Worm (Caenorhabditis elegans) whole organism, L4 larva: Measurements from ENCODE around the gene F38A1.8.

Experiments used
- F37D6.2 ChIP-seq: sonication (generic microtip); optimal IDR thresholded peaks from 2 replicates; lab custom pipeline; 2016; ENCODE audit warnings: mild to moderate bottlenecking, missing genetic modification characterization, missing compliant biosample characterization
- F49E8.2 ChIP-seq: sonication (generic microtip); optimal IDR thresholded peaks from 2 replicates; lab custom pipeline; 2016; ENCODE audit warnings: missing compliant biosample characterization, mild to moderate bottlenecking, missing genetic modification characterization, borderline replicate concordance
- arid-1 ChIP-seq: fragments of 200-800 bp; sonication (Bioruptor generic); conservative IDR thresholded peaks from 2 replicates; pipeline ENCODE4 v1.3.6; 2022; ENCODE audit warnings: missing genetic modification reagents, missing genetic modification characterization, missing compliant biosample characterization
- ceh-62 ChIP-seq: sonication (generic microtip); optimal IDR thresholded peaks from 2 replicates; lab custom pipeline; 2017; ENCODE audit warnings: missing biosample characterization, missing genetic modification characterization
- daf-16 ChIP-seq, 3 experiments: sonication (generic microtip); optimal IDR thresholded peaks; 2 replicates each; lab custom pipeline; 2016 to 2017; ENCODE audit warnings: missing genetic modification characterization in 3 of 3, missing genetic modification reagents in 3 of 3, mild to moderate bottlenecking in 2 of 3, missing compliant biosample characterization in 2 of 3, missing biosample characterization in 1 of 3, moderate library complexity in 1 of 3
- daf-19 ChIP-seq: fragments of 200-800 bp; sonication (Bioruptor generic); conservative IDR thresholded peaks from 2 replicates; pipeline ENCODE4 v1.3.6; 2022; ENCODE audit warnings: missing genetic modification characterization, missing compliant biosample characterization
- daf-8 ChIP-seq: fragments of 200-800 bp; sonication (Bioruptor generic); IDR thresholded peaks from 2 replicates; pipeline ENCODE4 v1.3.6; 2022; ENCODE audit warnings: missing genetic modification characterization, missing compliant biosample characterization
- dmd-6 ChIP-seq: fragments of 200-800 bp; sonication (Bioruptor generic); IDR thresholded peaks from 2 replicates; pipeline ENCODE4 v1.3.6; 2022; ENCODE audit warnings: missing genetic modification reagents, missing genetic modification characterization, missing compliant biosample characterization
- dmd-8 ChIP-seq: fragments of 200-800 bp; sonication (Bioruptor generic); IDR thresholded peaks from 2 replicates; pipeline ENCODE4 v1.3.6; 2022; ENCODE audit warnings: missing genetic modification characterization, missing compliant biosample characterization
- dmd-9 ChIP-seq: fragments of 200-800 bp; sonication (Bioruptor generic); IDR thresholded peaks from 2 replicates; pipeline ENCODE4 v1.3.6; 2022; ENCODE audit warnings: missing genetic modification reagents, missing genetic modification characterization, missing compliant biosample characterization
- duxl-1 ChIP-seq: sonication (generic microtip); optimal IDR thresholded peaks from 2 replicates; lab custom pipeline; 2016; ENCODE audit warnings: mild to moderate bottlenecking, missing genetic modification characterization, moderate library complexity, missing compliant biosample characterization; ENCODE audit not compliant: poor library complexity
- dve-1 ChIP-seq: sonication (generic microtip); optimal IDR thresholded peaks from 2 replicates; lab custom pipeline; 2017; ENCODE audit warnings: antibody characterized with exemption, mild to moderate bottlenecking, missing genetic modification characterization, missing compliant biosample characterization; ENCODE audit not compliant: insufficient read depth
- fos-1 ChIP-seq: fragments of 150-350 bp; optimal IDR thresholded peaks from 2 replicates; lab custom pipeline; 2014; ENCODE audit warnings: missing biosample characterization, missing genetic modification characterization
- hlh-11 ChIP-seq: fragments of 200-800 bp; sonication (Bioruptor generic); optimal IDR thresholded peaks from 2 replicates; lab custom pipeline; 2018; ENCODE audit warnings: mild to moderate bottlenecking, missing genetic modification characterization, missing compliant biosample characterization
- lim-7 ChIP-seq: fragments of 200-800 bp; sonication (Bioruptor generic); IDR thresholded peaks from 2 replicates; pipeline ENCODE4 v1.3.6; 2022; ENCODE audit warnings: missing genetic modification characterization, missing compliant biosample characterization
- lin-1 ChIP-seq: fragments of 200-800 bp; sonication (Bioruptor generic); IDR thresholded peaks from 2 replicates; pipeline ENCODE4 v1.3.6; 2022; ENCODE audit warnings: missing genetic modification reagents, missing genetic modification characterization, missing compliant biosample characterization
- lin-13 ChIP-seq: fragments of 150-350 bp; optimal IDR thresholded peaks from 2 replicates; lab custom pipeline; 2014; ENCODE audit warnings: missing biosample characterization, missing genetic modification reagents, missing genetic modification characterization
- lin-15B ChIP-seq: fragments of 150-350 bp; sonication (generic microtip); optimal IDR thresholded peaks from 3 replicates; lab custom pipeline; 2014; ENCODE audit warnings: missing biosample characterization, missing genetic modification characterization
- madf-9 ChIP-seq: fragments of 200-800 bp; sonication (Bioruptor generic); conservative IDR thresholded peaks from 2 replicates; pipeline ENCODE4 v1.3.6; 2022; ENCODE audit warnings: missing genetic modification reagents, missing genetic modification characterization, missing compliant biosample characterization
- mep-1 ChIP-seq: fragments of 150-350 bp; sonication (generic microtip); optimal IDR thresholded peaks from 3 replicates; lab custom pipeline; 2014; ENCODE audit warnings: missing biosample characterization, missing genetic modification characterization
- mxl-3 ChIP-seq: fragments of 200-800 bp; sonication (Bioruptor generic); optimal IDR thresholded peaks from 2 replicates; lab custom pipeline; 2018; ENCODE audit warnings: mild to moderate bottlenecking, missing genetic modification characterization, missing compliant biosample characterization
- nhr-28 ChIP-seq: fragments of 150-350 bp; optimal IDR thresholded peaks from 2 replicates; lab custom pipeline; 2014; ENCODE audit warnings: missing biosample characterization, missing genetic modification characterization
- nhr-48 ChIP-seq: sonication (generic microtip); optimal IDR thresholded peaks from 2 replicates; lab custom pipeline; 2016; ENCODE audit warnings: mild to moderate bottlenecking, missing genetic modification characterization, missing compliant biosample characterization
- nhr-77 ChIP-seq: fragments of 150-350 bp; optimal IDR thresholded peaks from 2 replicates; lab custom pipeline; 2014; ENCODE audit warnings: missing biosample characterization, missing genetic modification characterization
- php-3 ChIP-seq: fragments of 200-800 bp; sonication (Bioruptor generic); IDR thresholded peaks from 2 replicates; pipeline ENCODE4 v1.3.6; 2022; ENCODE audit warnings: missing genetic modification reagents, missing genetic modification characterization, missing compliant biosample characterization
- pqm-1 ChIP-seq: sonication (generic microtip); optimal IDR thresholded peaks from 2 replicates; lab custom pipeline; 2017; ENCODE audit warnings: missing biosample characterization, missing genetic modification characterization
- snpc-1.2 ChIP-seq: fragments of 200-800 bp; sonication (Bioruptor generic); IDR thresholded peaks from 2 replicates; pipeline ENCODE4 v1.3.6; 2022; ENCODE audit warnings: missing genetic modification reagents, missing genetic modification characterization, missing compliant biosample characterization
- spr-1 ChIP-seq: sonication (generic microtip); optimal IDR thresholded peaks from 2 replicates; lab custom pipeline; 2016; ENCODE audit warnings: mild to moderate bottlenecking, missing genetic modification characterization, missing compliant biosample characterization
- tag-97 ChIP-seq: fragments of 200-800 bp; sonication (Bioruptor generic); IDR thresholded peaks from 2 replicates; pipeline ENCODE4 v1.3.6; 2022; ENCODE audit warnings: missing genetic modification characterization, missing compliant biosample characterization
- unc-39 ChIP-seq: sonication (generic microtip); optimal IDR thresholded peaks from 2 replicates; lab custom pipeline; 2017; ENCODE audit warnings: missing biosample characterization, missing genetic modification characterization
- unc-62 ChIP-seq, 3 experiments: fragments of 150-350 bp in 1 of 3; sonication (generic microtip); optimal IDR thresholded peaks in 2 of 3; peaks in 1 of 3; 1 replicate in 1 of 3; 2 replicates in 2 of 3; lab custom pipeline; 2014 to 2017; ENCODE audit warnings: missing biosample characterization in 3 of 3, missing genetic modification characterization in 3 of 3, missing genetic modification reagents in 3 of 3, missing genotype in 1 of 3
- zfp-2 ChIP-seq: sonication (generic microtip); optimal IDR thresholded peaks from 2 replicates; lab custom pipeline; 2016; ENCODE audit warnings: mild to moderate bottlenecking, missing genetic modification characterization, missing compliant biosample characterization
- zfp-3 ChIP-seq: fragments of 200-800 bp; sonication (Bioruptor generic); conservative IDR thresholded peaks from 2 replicates; pipeline ENCODE4 v1.3.6; 2022; ENCODE audit warnings: missing genetic modification reagents, missing genetic modification characterization, missing compliant biosample characterization

Gene F38A1.8

DNA sequence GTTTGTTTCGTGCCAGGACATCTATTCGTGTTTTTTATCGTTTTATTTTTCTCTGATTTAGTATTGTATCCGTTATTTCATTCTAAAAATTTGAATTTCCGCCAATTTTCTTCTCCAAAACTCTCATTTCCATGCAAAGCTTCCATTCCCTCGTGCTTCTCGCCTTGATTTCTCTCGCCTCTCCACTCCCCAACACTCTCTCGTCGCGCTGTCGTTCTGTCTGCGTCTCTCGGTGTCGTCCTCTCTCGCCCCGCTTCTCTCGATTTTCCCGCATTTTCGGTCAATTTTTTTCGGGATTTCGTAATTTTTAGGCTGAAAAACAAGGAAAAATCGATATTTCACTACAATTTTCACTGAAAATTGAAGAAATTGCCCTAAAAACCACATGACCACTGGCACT is 34.9 kb upstream of the F38A1.8 start, which contains the start of gene C09E9.1 (continued):
- 0 out of 2 replicates have a peak, but pooled peaks have one; percentile 38 for TF ChIP-seq dmd-9 (GFP tag; lab: Robert Waterston, UW)

DNA sequence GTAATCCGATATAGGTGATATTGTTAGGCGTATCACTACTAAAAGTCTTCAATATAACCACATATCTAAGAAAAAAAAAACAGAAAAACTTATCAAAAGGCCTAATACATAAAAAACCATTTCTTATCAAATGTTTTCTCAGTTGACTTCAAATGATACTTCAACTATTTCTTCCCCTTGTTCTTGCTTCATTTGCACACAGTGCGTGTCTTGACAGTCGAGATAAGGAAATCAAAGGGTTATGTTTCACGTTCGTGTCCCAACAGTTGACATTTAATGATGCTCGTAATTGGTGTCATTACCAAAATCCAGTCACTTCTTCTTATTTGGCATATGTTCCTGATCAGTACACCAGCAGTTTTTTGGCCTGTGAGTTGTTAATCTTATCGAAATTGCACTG is 27.1 kb upstream of the F38A1.8 start, which contains the start of gene clec-170:
Gene clec-170 (plus strand): TSS at position 143 of the 400 bp plus-strand sequence.
- TF ChIP-seq nhr-28 (tag; lab: Kevin White, UChicago) = peak; percentile 56
- TF ChIP-seq pqm-1 (tag; lab: Kevin White, UChicago) = peak; percentile 81
- TF ChIP-seq dve-1 = no peak
- TF ChIP-seq zfp-2 = no peak
- no peak for TF ChIP-seq daf-19 (GFP tag; lab: Robert Waterston, UW)
- TF ChIP-seq daf-8 = no peak
- no peak for TF ChIP-seq fos-1 (tag; lab: Kevin White, UChicago)
- TF ChIP-seq lim-7 (GFP tag; lab: Robert Waterston, UW) = no peak
- TF ChIP-seq dmd-6 (GFP tag; lab: Robert Waterston, UW) = peak; percentile 58
- TF ChIP-seq mxl-3 (GFP tag; lab: Kevin White, UChicago) = no peak
- TF ChIP-seq lin-13 (GFP tag; lab: Kevin White, UChicago) = no peak
- TF ChIP-seq zfp-3 (GFP tag; lab: Robert Waterston, UW) = no peak
- no peak for TF ChIP-seq lin-15B (tag; lab: Kevin White, UChicago)

DNA sequence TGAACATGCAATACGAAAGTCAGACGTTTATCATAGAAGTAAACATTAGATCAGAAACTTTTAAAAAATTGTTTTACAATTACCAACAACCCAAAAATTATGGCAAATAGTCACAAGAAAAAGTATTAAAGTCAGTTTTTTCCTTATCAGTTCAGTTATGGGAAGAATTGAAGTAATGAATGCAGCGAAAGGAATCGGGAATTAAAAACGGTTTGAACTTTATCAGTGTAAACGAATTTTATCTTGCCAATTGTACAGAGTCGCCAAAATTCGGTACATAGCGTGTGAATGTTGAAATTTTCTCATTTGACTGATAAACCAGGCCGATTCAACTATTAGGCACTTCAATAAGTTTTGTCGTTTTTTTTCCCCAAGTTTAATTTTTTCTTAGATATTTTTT is 26.5 kb upstream of the F38A1.8 start:
- peak; percentile 73 for TF ChIP-seq nhr-77
- TF ChIP-seq php-3 (GFP tag; lab: Robert Waterston, UW) = peak; percentile 68
- TF ChIP-seq hlh-11 (tag; lab: Kevin White, UChicago) = peak; percentile 63
- TF ChIP-seq arid-1 (GFP tag; lab: Robert Waterston, UW) = no peak
- TF ChIP-seq lin-1 (GFP tag; lab: Robert Waterston, UW) = 0 out of 2 replicates have a peak, but pooled peaks have one; percentile 11
- no peak for TF ChIP-seq daf-16 (GFP tag; optimal IDR thresholded peaks at IDR 0.05; lab: Kevin White, UChicago)
- TF ChIP-seq daf-16 (tag; optimal IDR thresholded peaks at IDR 0.05; lab: Kevin White, UChicago) = peak; percentile 71
- TF ChIP-seq nhr-28 (tag; lab: Kevin White, UChicago) = peak; percentile 78
- peak; percentile 85 for TF ChIP-seq dmd-6 (GFP tag; lab: Robert Waterston, UW)
- TF ChIP-seq dve-1 = peak; percentile 67
- no peak for TF ChIP-seq mxl-3 (GFP tag; lab: Kevin White, UChicago)
- peak; percentile 98 for TF ChIP-seq pqm-1 (tag; lab: Kevin White, UChicago)

DNA sequence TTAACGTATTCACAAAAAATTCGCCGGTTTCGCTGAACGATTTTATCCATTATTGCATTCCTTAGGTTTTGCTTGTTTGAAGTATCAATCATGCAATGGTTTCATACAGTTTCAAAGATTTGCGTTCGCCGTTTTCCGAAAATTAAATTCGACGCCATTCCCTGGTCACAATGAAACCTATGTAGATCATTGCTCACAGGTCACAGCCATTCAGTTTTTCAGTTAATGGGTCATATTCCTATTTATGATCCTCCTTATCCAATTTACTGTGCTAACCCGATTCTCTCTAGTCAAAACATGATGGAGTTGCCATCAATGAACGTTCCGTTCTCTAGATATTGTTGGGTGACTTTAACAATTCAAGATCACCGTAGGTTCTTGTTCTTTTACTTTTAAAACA is 25.3 kb upstream of the F38A1.8 start, which contains the start of gene F38A1.13:
Gene F38A1.13 (plus strand): TSS at position 301 of the 400 bp plus-strand sequence.
- no peak for TF ChIP-seq mep-1 (tag; lab: Kevin White, UChicago)
- TF ChIP-seq F49E8.2 (tag; lab: Kevin White, UChicago) = no peak
- no peak for TF ChIP-seq F37D6.2 (tag; lab: Kevin White, UChicago)
- no peak for TF ChIP-seq madf-9 (GFP tag; lab: Robert Waterston, UW)
- no peak for TF ChIP-seq snpc-1.2
- TF ChIP-seq hlh-11 (tag; lab: Kevin White, UChicago) = no peak
- no peak for TF ChIP-seq ceh-62
- TF ChIP-seq unc-39 (tag; lab: Kevin White, UChicago) = no peak
- no peak for TF ChIP-seq tag-97 (GFP tag; lab: Robert Waterston, UW)
- TF ChIP-seq spr-1 (tag; lab: Kevin White, UChicago) = no peak
- no peak for TF ChIP-seq dmd-8 (GFP tag; lab: Robert Waterston, UW)
- TF ChIP-seq nhr-48 = no peak

DNA sequence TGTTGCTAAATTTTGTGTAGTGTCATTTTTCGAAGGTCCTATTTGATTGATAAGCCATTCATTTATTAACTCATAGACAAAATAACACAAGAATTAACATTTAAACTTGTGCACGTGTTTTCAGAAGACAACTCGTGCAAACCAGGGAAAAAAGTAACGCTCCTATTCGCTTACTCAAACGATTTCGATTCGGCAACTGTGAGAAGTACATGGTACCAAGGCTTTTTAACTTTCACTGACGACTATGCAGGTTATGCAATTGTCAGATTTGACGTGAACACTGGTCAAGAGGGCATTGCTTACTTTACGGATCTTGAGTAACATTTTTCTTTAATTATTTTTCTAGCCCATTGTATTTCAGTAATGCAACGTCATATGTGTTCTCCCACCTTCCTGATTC is 22.3 kb upstream of the F38A1.8 start:
- TF ChIP-seq unc-62 (GFP tag; optimal IDR thresholded peaks at IDR 0.05 in 1 of 2; lab: Kevin White, UChicago) = peak in 1 of 2 experiments; percentile 97
- TF ChIP-seq unc-62 (tag; optimal IDR thresholded peaks at IDR 0.05; lab: Kevin White, UChicago) = no peak
- TF ChIP-seq duxl-1 (tag; lab: Kevin White, UChicago) = no peak
